Worm (Caenorhabditis elegans): ENCODE results near the gene C16C8.19.

The C16C8.19 gene

ce11 chrII:3472817-3473216, 14.5 kb downstream of the C16C8.19 start, which contains the start of gene Y49F6B.6:
Gene Y49F6B.6 (plus strand): TSS chrII:3473117.
- TF ChIP-seq nhr-12 (tag; optimal IDR thresholded peaks at IDR 0.05), result no peak
- TF ChIP-seq nhr-10 (tag; optimal IDR thresholded peaks at IDR 0.05), result no peak

DNA sequence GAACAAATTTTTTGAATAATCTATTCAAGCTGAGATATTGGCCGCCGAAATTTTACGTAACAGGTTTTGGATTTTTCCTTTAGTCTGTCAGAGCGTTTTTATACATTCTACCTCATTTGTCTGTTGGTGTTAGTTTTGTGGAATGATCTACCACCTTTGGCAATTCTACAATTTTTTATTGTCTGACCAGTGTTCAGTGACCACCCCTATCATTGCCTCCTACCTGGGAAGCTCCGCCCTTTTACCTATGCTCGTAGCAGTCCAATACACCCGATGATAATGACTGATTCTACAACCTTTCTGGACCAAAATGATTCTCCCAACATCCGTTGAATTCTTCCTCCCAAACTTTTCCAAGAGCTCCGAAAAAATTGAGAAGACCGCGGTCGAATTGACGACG, 15.5 kb downstream of the C16C8.19 start, which contains the start of gene sdz-32:
Gene sdz-32, plus strand, starts transcription at position 301 of the 400 bp plus-strand sequence.
- no peak for TF ChIP-seq C34F6.9 (tag; optimal IDR thresholded peaks at IDR 0.05)
- no peak for TF ChIP-seq mbf-1 (tag; optimal IDR thresholded peaks at IDR 0.05)
- no peak for TF ChIP-seq gmeb-1 (tag; optimal IDR thresholded peaks at IDR 0.05)
- TF ChIP-seq sma-3 (GFP tag; optimal IDR thresholded peaks at IDR 0.05), result no peak
- TF ChIP-seq aly-2 (tag; optimal IDR thresholded peaks at IDR 0.05), result no peak
- TF ChIP-seq nhr-129 (tag; optimal IDR thresholded peaks at IDR 0.05), result no peak
- no peak for TF ChIP-seq zag-1 (tag; optimal IDR thresholded peaks at IDR 0.05)
- TF ChIP-seq nhr-11 (tag; optimal IDR thresholded peaks at IDR 0.05), result no peak
- TF ChIP-seq nhr-25 (tag; optimal IDR thresholded peaks at IDR 0.05), result no peak
- TF ChIP-seq alr-1 (tag; optimal IDR thresholded peaks at IDR 0.05), result no peak
- TF ChIP-seq mdl-1 (tag; optimal IDR thresholded peaks at IDR 0.05), result no peak
- TF ChIP-seq nhr-10 (tag; optimal IDR thresholded peaks at IDR 0.05), result no peak
- TF ChIP-seq elt-1 (tag; optimal IDR thresholded peaks at IDR 0.05), result no peak
- no peak for TF ChIP-seq F13H6.1 (tag; optimal IDR thresholded peaks at IDR 0.05)
- TF ChIP-seq blmp-1 (tag; optimal IDR thresholded peaks at IDR 0.05; ENCODE audit: insufficient read depth), result no peak
- no peak for TF ChIP-seq unc-55 (GFP tag; optimal IDR thresholded peaks at IDR 0.05)
- no peak for TF ChIP-seq ZK546.5 (tag; optimal IDR thresholded peaks at IDR 0.05)
- TF ChIP-seq R02D3.7 (tag; optimal IDR thresholded peaks at IDR 0.05), result no peak
- TF ChIP-seq nhr-77 (tag; optimal IDR thresholded peaks at IDR 0.05), result no peak
- no peak for TF ChIP-seq mab-5 (tag; optimal IDR thresholded peaks at IDR 0.05)

DNA sequence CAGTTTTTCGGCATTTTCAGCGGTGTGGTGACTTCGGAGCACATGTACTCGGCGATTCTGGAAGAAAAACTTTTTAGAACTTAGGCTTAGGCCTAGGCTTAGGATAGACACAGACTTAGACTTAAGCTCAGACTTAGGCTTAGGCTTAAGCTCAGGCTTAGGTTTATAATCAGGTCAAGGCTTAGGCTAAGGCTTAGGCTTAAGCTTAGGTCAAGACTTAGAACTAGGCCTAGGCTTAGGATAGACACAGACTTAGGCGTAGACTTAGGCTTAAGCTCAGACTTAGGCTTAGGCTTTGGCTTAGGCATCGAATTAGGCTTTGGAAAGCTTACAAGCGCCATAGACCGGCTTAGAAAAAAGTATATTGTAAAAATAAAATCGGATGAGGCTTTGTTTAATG, 18.2 kb downstream of the C16C8.19 start:
- TF ChIP-seq aly-2 (tag; optimal IDR thresholded peaks at IDR 0.05), result no peak
- no peak for TF ChIP-seq elt-1 (tag; optimal IDR thresholded peaks at IDR 0.05)
- no peak for TF ChIP-seq ZK546.5 (tag; optimal IDR thresholded peaks at IDR 0.05)

DNA sequence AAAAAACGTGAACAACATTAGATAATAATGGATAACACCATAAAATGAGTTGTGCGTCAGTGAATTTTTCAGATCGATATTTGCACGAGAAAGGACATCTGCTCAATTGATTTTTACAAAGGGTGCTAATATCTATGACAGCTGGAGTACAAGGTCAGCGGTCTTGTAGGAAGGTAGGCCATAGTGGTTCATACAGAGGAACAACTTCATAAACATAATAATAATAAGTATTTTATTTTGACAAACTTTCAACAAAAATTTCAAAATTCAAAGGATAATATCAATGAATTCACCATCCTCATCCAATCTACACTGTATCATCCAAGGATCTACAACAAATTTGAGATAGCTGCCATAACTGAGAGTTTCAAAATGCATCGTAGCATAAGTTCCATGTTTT, 18.9 kb downstream of the C16C8.19 start, which contains the start of gene fbxb-104:
Gene fbxb-104, minus strand, starts transcription at position 101 of the 400 bp plus-strand sequence.
- TF ChIP-seq ama-1 (optimal IDR thresholded peaks at IDR 0.05) (no peak), F13H6.1 (tag; optimal IDR thresholded peaks at IDR 0.05) (no peak), skn-1 (tag; optimal IDR thresholded peaks at IDR 0.05) (no peak), mdl-1 (tag; optimal IDR thresholded peaks at IDR 0.05) (no peak), R02D3.7 (tag; optimal IDR thresholded peaks at IDR 0.05) (no peak), ZK546.5 (tag; optimal IDR thresholded peaks at IDR 0.05) (no peak), nhr-129 (tag; optimal IDR thresholded peaks at IDR 0.05) (no peak), lin-39 (tag; optimal IDR thresholded peaks at IDR 0.05) (no peak), elt-1 (tag; optimal IDR thresholded peaks at IDR 0.05) (no peak), unc-55 (GFP tag; optimal IDR thresholded peaks at IDR 0.05) (no peak), nhr-10 (tag; optimal IDR thresholded peaks at IDR 0.05) (no peak), crh-2 (tag; optimal IDR thresholded peaks at IDR 0.05) (no peak), gmeb-1 (tag; optimal IDR thresholded peaks at IDR 0.05) (no peak), lsy-2 (tag; optimal IDR thresholded peaks at IDR 0.05) (no peak)

- TF ChIP-seq ztf-4 (tag; optimal IDR thresholded peaks at IDR 0.05) (no peak), blmp-1 (tag; optimal IDR thresholded peaks at IDR 0.05; ENCODE audit: insufficient read depth) (no peak), crh-2 (tag; optimal IDR thresholded peaks at IDR 0.05) (no peak), C34F6.9 (tag; optimal IDR thresholded peaks at IDR 0.05) (no peak), sem-4 (tag; optimal IDR thresholded peaks at IDR 0.05) (no peak), nhr-6 (tag; optimal IDR thresholded peaks at IDR 0.05) (no peak), mbf-1 (tag; optimal IDR thresholded peaks at IDR 0.05) (no peak), nhr-25 (tag; optimal IDR thresholded peaks at IDR 0.05) (no peak), elt-1 (tag; optimal IDR thresholded peaks at IDR 0.05) (no peak), mab-5 (tag; optimal IDR thresholded peaks at IDR 0.05) (no peak), unc-55 (GFP tag; optimal IDR thresholded peaks at IDR 0.05) (no peak), lin-11 (tag; optimal IDR thresholded peaks at IDR 0.05) (no peak), nhr-21 (tag; optimal IDR thresholded peaks at IDR 0.05) (no peak), aly-2 (tag; optimal IDR thresholded peaks at IDR 0.05) (no peak), nhr-12 (tag; optimal IDR thresholded peaks at IDR 0.05) (no peak)
Measured at ce11 chrII:3481584-3481983, 23.3 kb downstream of the C16C8.19 start, which contains the start of gene Y49F6B.8. Gene Y49F6B.8 (minus strand): TSS chrII:3481684.

DNA sequence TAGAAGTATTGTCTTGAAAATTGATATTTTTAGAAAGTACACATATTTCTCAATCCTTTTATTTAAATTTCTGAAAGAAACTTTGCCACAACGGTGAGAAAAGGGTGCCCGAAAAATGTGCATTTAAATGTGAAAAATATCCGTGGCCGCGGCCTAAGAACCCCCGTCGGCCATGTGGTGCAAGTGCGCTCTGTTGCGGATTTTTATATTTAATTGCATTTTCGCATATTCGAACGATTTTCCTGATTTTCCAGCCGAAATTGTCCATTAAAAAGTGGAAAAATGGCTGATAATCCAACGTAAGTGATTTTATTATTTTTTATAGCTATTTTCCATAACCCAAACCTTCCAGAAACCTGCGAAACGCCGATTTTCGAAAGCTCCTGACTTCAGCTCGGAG, 23.9 kb downstream of the C16C8.19 start, which contains the start of gene smu-2:
Gene smu-2, plus strand, starts transcription at position 178 of the 400 bp plus-strand sequence.
- TF ChIP-seq egl-27 (tag; optimal IDR thresholded peaks at IDR 0.05), result no peak
- no peak for TF ChIP-seq mdl-1 (tag; optimal IDR thresholded peaks at IDR 0.05)
- TF ChIP-seq aly-2 (tag; optimal IDR thresholded peaks at IDR 0.05), result no peak
- TF ChIP-seq nhr-25 (tag; optimal IDR thresholded peaks at IDR 0.05), result no peak
- peak in 1 of 2 experiments; percentile 37 for TF ChIP-seq lsy-2 (tag; optimal IDR thresholded peaks at IDR 0.05)
- no peak for TF ChIP-seq zag-1 (tag; optimal IDR thresholded peaks at IDR 0.05)
- peak; percentile 41 for TF ChIP-seq F13H6.1 (tag; optimal IDR thresholded peaks at IDR 0.05)
- no peak for TF ChIP-seq elt-1 (tag; optimal IDR thresholded peaks at IDR 0.05)
- TF ChIP-seq skn-1 (tag; optimal IDR thresholded peaks at IDR 0.05), result no peak
- no peak for TF ChIP-seq Y55F3AM.14 (GFP tag; optimal IDR thresholded peaks at IDR 0.05)
- no peak for TF ChIP-seq ztf-11 (tag; optimal IDR thresholded peaks at IDR 0.05)
- TF ChIP-seq R02D3.7 (tag; optimal IDR thresholded peaks at IDR 0.05), result no peak
- no peak for TF ChIP-seq snpc-4 (tag; optimal IDR thresholded peaks at IDR 0.05)
- TF ChIP-seq ceh-16 (tag; optimal IDR thresholded peaks at IDR 0.05), result no peak
- peak; percentile 53 for TF ChIP-seq sma-3 (GFP tag; optimal IDR thresholded peaks at IDR 0.05)
- peak; percentile 27 for TF ChIP-seq mab-5 (tag; optimal IDR thresholded peaks at IDR 0.05)
- peak; percentile 79 for TF ChIP-seq unc-55 (GFP tag; optimal IDR thresholded peaks at IDR 0.05)
- peak; percentile 74 for TF ChIP-seq lin-13 (GFP tag; optimal IDR thresholded peaks at IDR 0.05)
- TF ChIP-seq ZK546.5 (tag; optimal IDR thresholded peaks at IDR 0.05), result no peak
- peak; percentile 67 for TF ChIP-seq C34F6.9 (tag; optimal IDR thresholded peaks at IDR 0.05)
- no peak for TF ChIP-seq ama-1 (optimal IDR thresholded peaks at IDR 0.05)

Measured in whole organism, L2 larva.